Worm (Caenorhabditis elegans) whole organism, L4/young adult: ENCODE measurements around the gene B0244.7.

Experiments
- W03F9.2 ChIP-seq: fragments of 150-350 bp; optimal IDR thresholded peaks from 2 replicates; lab custom pipeline; 2014; ENCODE audit warnings: missing biosample characterization, missing genetic modification characterization
- dao-5 ChIP-seq: sonication (generic microtip); optimal IDR thresholded peaks from 2 replicates; lab custom pipeline; 2016; ENCODE audit warnings: missing genotype, missing genetic modification characterization, moderate library complexity, missing compliant biosample characterization
- him-1 ChIP-seq: sonication (generic microtip); optimal IDR thresholded peaks from 2 replicates; lab custom pipeline; 2016; ENCODE audit warnings: missing genotype, missing genetic modification reagents, missing genetic modification characterization, missing compliant biosample characterization

ce11 chrIII:5740666-5741065 lies 9.4 kb downstream of the B0244.7 start, which contains the start of gene B0244.16:
- TF ChIP-seq dao-5 (tag; lab: Kevin White, UChicago): no peak
- TF ChIP-seq him-1 (tag; lab: Kevin White, UChicago): no peak
- no peak for TF ChIP-seq W03F9.2 (tag; lab: Kevin White, UChicago)
